Worm (Caenorhabditis elegans): Measurements from ENCODE around the gene T04F8.7.

DNA sequence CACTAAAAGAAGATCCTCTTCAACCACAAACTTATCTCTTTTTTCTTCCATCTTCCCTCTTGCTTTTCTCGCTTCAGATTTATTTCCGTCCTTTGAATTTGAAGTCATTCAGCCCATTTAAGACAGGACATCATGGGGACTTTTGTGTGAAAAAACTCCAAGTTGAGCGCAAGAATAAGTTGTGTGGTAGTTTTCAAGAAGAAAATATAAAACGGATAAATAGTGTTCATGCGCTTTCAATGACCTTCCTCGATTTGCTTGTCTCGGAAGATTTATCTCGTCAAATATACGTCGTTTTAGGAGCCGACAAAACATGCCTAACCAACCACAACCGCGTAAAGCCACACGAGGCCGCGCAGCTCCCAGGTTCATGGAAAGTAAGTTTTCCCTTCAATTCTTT is 48.7 kb downstream of the T04F8.7 start, which contains the start of gene sto-6:
- TF ChIP-seq tbx-7 (tag; optimal IDR thresholded peaks at IDR 0.05), result no peak
- TF ChIP-seq T23F11.4 (GFP tag; optimal IDR thresholded peaks at IDR 0.05), result no peak
- TF ChIP-seq ceh-31 (tag; optimal IDR thresholded peaks at IDR 0.05), result no peak
- no peak for TF ChIP-seq syd-9 (tag; optimal IDR thresholded peaks at IDR 0.05)
- no peak for TF ChIP-seq pax-1 (tag; optimal IDR thresholded peaks at IDR 0.05)
- no peak for TF ChIP-seq F13H6.1 (tag; optimal IDR thresholded peaks at IDR 0.05)

Data from whole organism, late embryonic.